Fruit fly (Drosophila melanogaster): ENCODE results near the gene CG11898.

Gene CG11898

DNA sequence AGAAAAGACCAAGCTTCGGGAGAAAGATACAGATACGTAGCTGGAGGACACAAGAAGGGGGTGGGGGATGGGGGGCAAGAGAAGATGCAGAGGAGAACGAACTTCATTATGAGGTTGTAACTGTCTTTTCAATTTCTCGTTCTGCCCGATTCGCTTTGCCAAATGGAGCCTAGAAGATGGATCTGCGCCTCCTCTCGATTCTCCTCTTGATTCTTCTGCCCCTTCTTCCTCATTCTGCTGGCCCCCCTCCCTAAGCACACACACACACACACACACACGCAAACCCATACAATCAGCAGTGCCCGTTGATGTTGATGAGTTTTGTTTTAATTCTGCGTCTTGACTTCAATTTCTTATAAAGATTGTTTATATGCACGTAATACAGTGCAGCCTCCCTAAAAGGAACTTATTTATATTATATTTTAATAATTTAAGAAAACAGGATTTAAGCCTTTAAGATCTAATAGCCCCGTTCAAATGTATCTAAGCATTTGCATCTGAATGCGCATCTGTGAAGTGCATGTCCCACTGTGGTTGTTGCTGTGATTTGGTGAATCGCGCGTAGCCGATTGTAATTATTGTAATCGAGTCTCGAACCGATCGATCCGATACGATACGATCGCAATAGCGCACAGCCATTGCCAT is 41.7 kb downstream of the CG11898 start:
- TF ChIP-seq CG16779 (tag; optimal IDR thresholded peaks at IDR 0.05), result peak; percentile 81
- TF ChIP-seq CG10631 (GFP tag; optimal IDR thresholded peaks at IDR 0.05), result peak; percentile 90
- TF ChIP-seq Ets96B (tag; optimal IDR thresholded peaks at IDR 0.05), result peak; percentile 94
- TF ChIP-seq eg (GFP tag; IDR thresholded peaks at IDR 0.05), result peak; percentile 95
- peak; percentile 78 for TF ChIP-seq cyc (GFP tag; optimal IDR thresholded peaks at IDR 0.05)
- TF ChIP-seq spab (GFP tag; optimal IDR thresholded peaks at IDR 0.05), result peak; percentile 89
- TF ChIP-seq OdsH (GFP tag; optimal IDR thresholded peaks at IDR 0.05), result peak; percentile 91
- peak; percentile 77 for TF ChIP-seq Eip75B (GFP tag; optimal IDR thresholded peaks at IDR 0.05)
- TF ChIP-seq CG1621 (tag; optimal IDR thresholded peaks at IDR 0.05), result peak; percentile 89
- peak; percentile 81 for TF ChIP-seq Smox (GFP tag; optimal IDR thresholded peaks at IDR 0.05)
- peak; percentile 94 for TF ChIP-seq CG10669 (GFP tag; optimal IDR thresholded peaks at IDR 0.05)
- peak; percentile 83 for TF ChIP-seq CG6854 (GFP tag; optimal IDR thresholded peaks at IDR 0.05)
- TF ChIP-seq Lpt (GFP tag; optimal IDR thresholded peaks at IDR 0.05), result peak; percentile 44
- TF ChIP-seq Hr4 (GFP tag; optimal IDR thresholded peaks at IDR 0.05), result peak; percentile 87
- TF ChIP-seq CG11762 (GFP tag; optimal IDR thresholded peaks at IDR 0.05; ENCODE audit: insufficient read depth), result peak; percentile 72
- peak; percentile 85 for TF ChIP-seq CG6276 (GFP tag; optimal IDR thresholded peaks at IDR 0.05)
- TF ChIP-seq Sox14 (GFP tag; optimal IDR thresholded peaks at IDR 0.05), result peak; percentile 83
- TF ChIP-seq fd59A (GFP tag; optimal IDR thresholded peaks at IDR 0.05), result peak; percentile 88
- peak; percentile 91 to 92 for TF ChIP-seq ss (GFP tag; optimal IDR thresholded peaks at IDR 0.05)
- TF ChIP-seq Sox102F (GFP tag; optimal IDR thresholded peaks at IDR 0.05), result peak; percentile 83
- TF ChIP-seq esn (GFP tag; optimal IDR thresholded peaks at IDR 0.05), result peak; percentile 87
- TF ChIP-seq CG11902 (GFP tag; optimal IDR thresholded peaks at IDR 0.05), result peak; percentile 88
- TF ChIP-seq CG8319 (GFP tag; optimal IDR thresholded peaks at IDR 0.05), result peak; percentile 69
- peak; percentile 91 for TF ChIP-seq CG3919 (GFP tag; optimal IDR thresholded peaks at IDR 0.05)
- no peak for TF ChIP-seq fkh (GFP tag; optimal IDR thresholded peaks at IDR 0.05)
- TF ChIP-seq lz (GFP tag; optimal IDR thresholded peaks at IDR 0.05), result peak; percentile 79
- TF ChIP-seq CG6808 (GFP tag; optimal IDR thresholded peaks at IDR 0.05), result peak; percentile 91
- peak; percentile 84 for TF ChIP-seq net (GFP tag; optimal IDR thresholded peaks at IDR 0.05)
- TF ChIP-seq dac (GFP tag; optimal IDR thresholded peaks at IDR 0.05), result peak; percentile 77
- peak; percentile 56 to 88 for TF ChIP-seq salr (GFP tag; optimal IDR thresholded peaks at IDR 0.05)
- peak; percentile 79 for TF ChIP-seq CG7368 (GFP tag; optimal IDR thresholded peaks at IDR 0.05)
- peak; percentile 84 for TF ChIP-seq topi (GFP tag; optimal IDR thresholded peaks at IDR 0.05)
- TF ChIP-seq CG8119 (GFP tag; IDR thresholded peaks at IDR 0.05), result peak; percentile 88
- peak; percentile 86 for TF ChIP-seq Met (GFP tag; optimal IDR thresholded peaks at IDR 0.05)
- TF ChIP-seq dsx (GFP tag; optimal IDR thresholded peaks at IDR 0.05; ENCODE audit: poor library complexity, severe bottlenecking), result peak; percentile 91
- peak; percentile 6 for TF ChIP-seq fd85E (GFP tag; optimal IDR thresholded peaks at IDR 0.05)
- peak; percentile 90 for TF ChIP-seq CG34406 (GFP tag; optimal IDR thresholded peaks at IDR 0.05)
- TF ChIP-seq Gug (GFP tag; IDR thresholded peaks at IDR 0.05), result peak; percentile 86
- TF ChIP-seq CG31627 (GFP tag; optimal IDR thresholded peaks at IDR 0.05), result peak; percentile 76
- peak; percentile 85 for TF ChIP-seq pdm3 (GFP tag; optimal IDR thresholded peaks at IDR 0.05)
- peak; percentile 58 for TF ChIP-seq Ets21C (GFP tag; optimal IDR thresholded peaks at IDR 0.05)
- no peak for TF ChIP-seq Hr38 (GFP tag; optimal IDR thresholded peaks at IDR 0.05)
- peak; percentile 81 for TF ChIP-seq CG11294 (GFP tag; IDR thresholded peaks at IDR 0.05)
- peak; percentile 92 for TF ChIP-seq CG32006 (GFP tag; optimal IDR thresholded peaks at IDR 0.05)
- peak; percentile 84 for TF ChIP-seq CG8632 (GFP tag; optimal IDR thresholded peaks at IDR 0.05)
- peak; percentile 91 for TF ChIP-seq CG15336 (GFP tag; IDR thresholded peaks at IDR 0.05)
- peak; percentile 82 for TF ChIP-seq Hr39 (GFP tag; optimal IDR thresholded peaks at IDR 0.05)
- peak; percentile 79 for TF ChIP-seq CG9139 (GFP tag; optimal IDR thresholded peaks at IDR 0.05)
- peak; percentile 96 for TF ChIP-seq CG6163 (GFP tag; IDR thresholded peaks at IDR 0.05)
- peak; percentile 89 for TF ChIP-seq acj6 (GFP tag; optimal IDR thresholded peaks at IDR 0.05)
- peak; percentile 96 for TF ChIP-seq Eip78C (GFP tag)

All from whole organism, prepupa.